Worm (Caenorhabditis elegans) whole organism, L2 larva: ENCODE data around the gene C10G8.4.

ENCODE experiments used
- C34F6.9 ChIP-seq: fragments of 150-350 bp; optimal IDR thresholded peaks from 2 replicates; lab custom pipeline; 2014; ENCODE audit warnings: missing biosample characterization, missing genetic modification characterization
- R02D3.7 ChIP-seq: fragments of 150-350 bp; optimal IDR thresholded peaks from 2 replicates; lab custom pipeline; 2014; ENCODE audit warnings: missing biosample characterization, missing genetic modification characterization
- Y55F3AM.14 ChIP-seq: fragments of 200-800 bp; sonication (Bioruptor generic); optimal IDR thresholded peaks from 2 replicates; lab custom pipeline; 2018; ENCODE audit warnings: mild to moderate bottlenecking, missing genetic modification characterization, missing compliant biosample characterization
- ZK546.5 ChIP-seq: sonication (generic microtip); optimal IDR thresholded peaks from 2 replicates; lab custom pipeline; 2017; ENCODE audit warnings: missing biosample characterization, missing genetic modification characterization
- aly-2 ChIP-seq: fragments of 150-350 bp; optimal IDR thresholded peaks from 2 replicates; lab custom pipeline; 2014; ENCODE audit warnings: missing biosample characterization, missing genetic modification characterization
- blmp-1 ChIP-seq: sonication (generic microtip); optimal IDR thresholded peaks from 2 replicates; lab custom pipeline; 2017; ENCODE audit warnings: missing genetic modification characterization, mild to moderate bottlenecking, missing compliant biosample characterization, antibody characterized with exemption, moderate library complexity; ENCODE audit not compliant: insufficient read depth
- dmd-4 ChIP-seq: sonication (generic microtip); optimal IDR thresholded peaks from 2 replicates; lab custom pipeline; 2017; ENCODE audit warnings: missing biosample characterization, missing genetic modification characterization
- egl-27 ChIP-seq: sonication (generic microtip); optimal IDR thresholded peaks from 3 replicates; lab custom pipeline; 2017; ENCODE audit warnings: missing biosample characterization, missing genetic modification reagents, missing genetic modification characterization
- elt-1 ChIP-seq: fragments of 150-350 bp; optimal IDR thresholded peaks from 2 replicates; lab custom pipeline; 2014; ENCODE audit warnings: missing biosample characterization, missing genetic modification characterization
- fos-1 ChIP-seq: fragments of 150-350 bp; optimal IDR thresholded peaks from 2 replicates; lab custom pipeline; 2014; ENCODE audit warnings: missing biosample characterization, missing genetic modification characterization
- lin-11 ChIP-seq: fragments of 150-350 bp; sonication (generic microtip); optimal IDR thresholded peaks from 2 replicates; lab custom pipeline; 2014; ENCODE audit warnings: missing biosample characterization, missing genetic modification characterization, inconsistent platforms, mixed read lengths
- lin-13 ChIP-seq: fragments of 150-350 bp; optimal IDR thresholded peaks from 2 replicates; lab custom pipeline; 2014; ENCODE audit warnings: missing biosample characterization, missing genetic modification reagents, missing genetic modification characterization
- lin-39 ChIP-seq: fragments of 150-350 bp; optimal IDR thresholded peaks from 2 replicates; lab custom pipeline; 2014; ENCODE audit warnings: missing biosample characterization, missing genetic modification reagents, missing genetic modification characterization
- lsy-2 ChIP-seq, 2 experiments: fragments of 150-350 bp in 1 of 2; sonication (generic microtip) in 1 of 2; optimal IDR thresholded peaks; 2 replicates each; lab custom pipeline; 2014 to 2017; ENCODE audit warnings: missing biosample characterization in 2 of 2, missing genetic modification characterization in 2 of 2
- mab-5 ChIP-seq: fragments of 150-350 bp; optimal IDR thresholded peaks from 2 replicates; lab custom pipeline; 2014; ENCODE audit warnings: missing biosample characterization, missing genetic modification characterization
- mbf-1 ChIP-seq: sonication (generic microtip); optimal IDR thresholded peaks from 2 replicates; lab custom pipeline; 2017; ENCODE audit warnings: missing biosample characterization, missing genetic modification characterization
- mdl-1 ChIP-seq, 2 experiments: fragments of 150-350 bp in 1 of 2; sonication (generic microtip) in 1 of 2; optimal IDR thresholded peaks; 2 replicates each; lab custom pipeline; 2017; ENCODE audit warnings: missing biosample characterization in 2 of 2, missing genetic modification characterization in 2 of 2
- nhr-10 ChIP-seq: sonication (generic microtip); optimal IDR thresholded peaks from 2 replicates; lab custom pipeline; 2017; ENCODE audit warnings: missing biosample characterization, missing genetic modification characterization
- nhr-11 ChIP-seq: fragments of 150-350 bp; optimal IDR thresholded peaks from 2 replicates; lab custom pipeline; 2014; ENCODE audit warnings: missing biosample characterization, missing genetic modification characterization
- nhr-12 ChIP-seq: fragments of 150-350 bp; optimal IDR thresholded peaks from 2 replicates; lab custom pipeline; 2014; ENCODE audit warnings: missing biosample characterization, missing genetic modification characterization
- nhr-129 ChIP-seq: fragments of 150-350 bp; optimal IDR thresholded peaks from 2 replicates; lab custom pipeline; 2014; ENCODE audit warnings: missing biosample characterization, missing genetic modification characterization
- nhr-21 ChIP-seq: fragments of 150-350 bp; optimal IDR thresholded peaks from 2 replicates; lab custom pipeline; 2014; ENCODE audit warnings: missing biosample characterization, missing genetic modification characterization
- nhr-23 ChIP-seq: fragments of 150-350 bp; optimal IDR thresholded peaks from 2 replicates; lab custom pipeline; 2014; ENCODE audit warnings: missing biosample characterization, missing genetic modification reagents, missing genetic modification characterization
- nhr-237 ChIP-seq: fragments of 150-350 bp; optimal IDR thresholded peaks from 2 replicates; lab custom pipeline; 2014; ENCODE audit warnings: missing biosample characterization, missing genetic modification characterization
- skn-1 ChIP-seq: sonication (generic microtip); optimal IDR thresholded peaks from 2 replicates; lab custom pipeline; 2017; ENCODE audit warnings: missing biosample characterization, missing genetic modification characterization
- sma-3 ChIP-seq: sonication (generic microtip); optimal IDR thresholded peaks from 2 replicates; lab custom pipeline; 2016; ENCODE audit warnings: missing genetic modification reagents, missing genetic modification characterization, missing compliant biosample characterization
- sma-9 ChIP-seq, 2 experiments: fragments of 150-350 bp in 1 of 2; sonication (generic microtip) in 1 of 2; optimal IDR thresholded peaks; 2 replicates each; lab custom pipeline; 2014 to 2016; ENCODE audit warnings: missing genetic modification characterization in 2 of 2, mild to moderate bottlenecking in 1 of 2, missing biosample characterization in 1 of 2, missing compliant biosample characterization in 1 of 2, missing genetic modification reagents in 1 of 2, moderate library complexity in 1 of 2
- snpc-4 ChIP-seq: fragments of 150-350 bp; optimal IDR thresholded peaks from 2 replicates; lab custom pipeline; 2014; ENCODE audit warnings: missing biosample characterization, missing genetic modification characterization
- unc-39 ChIP-seq: fragments of 150-350 bp; optimal IDR thresholded peaks from 2 replicates; lab custom pipeline; 2014; ENCODE audit warnings: missing biosample characterization, missing genetic modification characterization
- unc-62 ChIP-seq: fragments of 150-350 bp; optimal IDR thresholded peaks from 2 replicates; lab custom pipeline; 2014; ENCODE audit warnings: missing biosample characterization, missing genetic modification reagents, missing genetic modification characterization
- zag-1 ChIP-seq: fragments of 150-350 bp; optimal IDR thresholded peaks from 2 replicates; lab custom pipeline; 2014; ENCODE audit warnings: missing biosample characterization, missing genetic modification characterization
- ztf-1 ChIP-seq: fragments of 200-800 bp; sonication (Bioruptor generic); conservative IDR thresholded peaks from 2 replicates; pipeline ENCODE4 v1.3.6; 2022; ENCODE audit warnings: missing genetic modification characterization, missing compliant biosample characterization
- ztf-11 ChIP-seq: sonication (generic microtip); optimal IDR thresholded peaks from 2 replicates; lab custom pipeline; 2017; ENCODE audit warnings: missing biosample characterization, missing genetic modification characterization
- ztf-4 ChIP-seq: fragments of 150-350 bp; optimal IDR thresholded peaks from 2 replicates; lab custom pipeline; 2014; ENCODE audit warnings: missing biosample characterization, missing genetic modification characterization

Gene C10G8.4

ce11 chrV:5330967-5331366 lies 19.2 kb downstream of the C10G8.4 start, which contains the start of gene srg-26:
TSS of gene srg-26 (plus strand) at chrV:5331267.
- TF ChIP-seq sma-3: no peak
- no peak for TF ChIP-seq nhr-23 (tag; lab: Kevin White, UChicago)
- TF ChIP-seq nhr-11: no peak
- TF ChIP-seq ztf-4: no peak
- no peak for TF ChIP-seq lin-39 (tag; lab: Kevin White, UChicago)
- no peak for TF ChIP-seq snpc-4 (tag; lab: Kevin White, UChicago)
- no peak for TF ChIP-seq nhr-237 (tag; lab: Kevin White, UChicago)
- no peak for TF ChIP-seq Y55F3AM.14 (GFP tag; lab: Kevin White, UChicago)
- TF ChIP-seq, all 48 proteins: peak for 0

ce11 chrV:5334588-5334987 lies 22.9 kb downstream of the C10G8.4 start, which contains the start of gene srg-28:
TSS of gene srg-28 (plus strand) at chrV:5334888.
- TF ChIP-seq zag-1 (tag; lab: Kevin White, UChicago) (no peak), sma-3 (no peak), dmd-4 (tag; lab: Kevin White, UChicago) (no peak), skn-1 (tag; lab: Kevin White, UChicago) (no peak), nhr-129 (tag; lab: Kevin White, UChicago) (no peak), lsy-2 (tag; optimal IDR thresholded peaks at IDR 0.05; lab: Kevin White, UChicago) (no peak), fos-1 (tag; lab: Kevin White, UChicago) (no peak), lin-39 (tag; lab: Kevin White, UChicago) (no peak), unc-39 (tag; lab: Kevin White, UChicago) (no peak), unc-62 (GFP tag; lab: Kevin White, UChicago) (no peak), mbf-1 (tag; lab: Kevin White, UChicago) (no peak), nhr-237 (tag; lab: Kevin White, UChicago) (no peak)
- TF ChIP-seq, all 48 proteins: peak for 0

ce11 chrV:5336884-5337283 lies 25.1 kb downstream of the C10G8.4 start, which contains the start of gene srg-29:
TSS of gene srg-29 (plus strand) at chrV:5337184.
- no peak for TF ChIP-seq blmp-1 (tag; lab: Kevin White, UChicago)
- no peak for TF ChIP-seq lsy-2 (tag; optimal IDR thresholded peaks at IDR 0.05; lab: Kevin White, UChicago)
- TF ChIP-seq zag-1 (tag; lab: Kevin White, UChicago): no peak
- no peak for TF ChIP-seq ZK546.5 (tag; lab: Kevin White, UChicago)
- no peak for TF ChIP-seq C34F6.9 (tag; lab: Kevin White, UChicago)
- TF ChIP-seq lin-39 (tag; lab: Kevin White, UChicago): no peak
- no peak for TF ChIP-seq elt-1 (tag; lab: Kevin White, UChicago)
- TF ChIP-seq lin-13 (GFP tag; lab: Kevin White, UChicago): no peak
- no peak for TF ChIP-seq sma-9 (GFP tag; optimal IDR thresholded peaks at IDR 0.05; lab: Kevin White, UChicago)
- no peak for TF ChIP-seq sma-9 (tag; optimal IDR thresholded peaks at IDR 0.05; lab: Kevin White, UChicago)
- TF ChIP-seq egl-27 (tag; lab: Kevin White, UChicago): no peak

- TF ChIP-seq egl-27 (tag; lab: Kevin White, UChicago): no peak
- TF ChIP-seq mab-5: no peak
- TF ChIP-seq nhr-10 (tag; lab: Kevin White, UChicago): no peak
- no peak for TF ChIP-seq unc-39 (tag; lab: Kevin White, UChicago)
- no peak for TF ChIP-seq ztf-1 (GFP tag; lab: Robert Waterston, UW)
- no peak for TF ChIP-seq mdl-1 (tag; optimal IDR thresholded peaks at IDR 0.05; lab: Kevin White, UChicago)
- no peak for TF ChIP-seq R02D3.7 (tag; lab: Kevin White, UChicago)
Measured at ce11 chrV:5339497-5339896, 27.8 kb downstream of the C10G8.4 start, which contains the start of gene srg-27. TSS of gene srg-27 (plus strand) at chrV:5339797.

ce11 chrV:5345419-5345818 lies 33.7 kb downstream of the C10G8.4 start, which contains the start of gene srg-25:
TSS of gene srg-25 (minus strand) at chrV:5345519.
- TF ChIP-seq mdl-1 (tag; optimal IDR thresholded peaks at IDR 0.05; lab: Kevin White, UChicago) (no peak), sma-3 (no peak), mbf-1 (tag; lab: Kevin White, UChicago) (no peak), egl-27 (tag; lab: Kevin White, UChicago) (no peak), ztf-11 (tag; lab: Kevin White, UChicago) (no peak), Y55F3AM.14 (GFP tag; lab: Kevin White, UChicago) (no peak), ztf-1 (GFP tag; lab: Robert Waterston, UW) (no peak), nhr-23 (tag; lab: Kevin White, UChicago) (no peak), aly-2 (no peak), snpc-4 (tag; lab: Kevin White, UChicago) (no peak), skn-1 (tag; lab: Kevin White, UChicago) (no peak), unc-39 (tag; lab: Kevin White, UChicago) (no peak), nhr-12 (no peak), lin-11 (tag; lab: Kevin White, UChicago) (no peak), nhr-21 (tag; lab: Kevin White, UChicago) (no peak)
